Worm (Caenorhabditis elegans) whole organism, late embryonic: ENCODE data around the gene F49C5.9.

Experiments
- Y22D7AL.16 ChIP-seq: sonication (generic microtip); optimal IDR thresholded peaks from 2 replicates; lab custom pipeline; 2016; ENCODE audit warnings: missing genetic modification characterization, missing compliant biosample characterization
- fax-1 ChIP-seq: sonication (generic microtip); optimal IDR thresholded peaks from 2 replicates; lab custom pipeline; 2016; ENCODE audit warnings: missing genotype, missing genetic modification characterization, missing compliant biosample characterization
- nfya-1 ChIP-seq: sonication (generic microtip); optimal IDR thresholded peaks from 2 replicates; lab custom pipeline; 2017; ENCODE audit warnings: missing genetic modification characterization, mild to moderate bottlenecking, missing compliant biosample characterization, antibody characterized with exemption, moderate library complexity
- nhr-11 ChIP-seq: fragments of 150-350 bp; optimal IDR thresholded peaks from 2 replicates; lab custom pipeline; 2014; ENCODE audit warnings: missing biosample characterization, missing genetic modification characterization
- tbx-2 ChIP-seq: sonication (generic microtip); optimal IDR thresholded peaks from 2 replicates; lab custom pipeline; 2016; ENCODE audit warnings: missing genetic modification characterization, missing compliant biosample characterization
- unc-55 ChIP-seq: sonication (generic microtip); optimal IDR thresholded peaks from 2 replicates; lab custom pipeline; 2017; ENCODE audit warnings: missing biosample characterization, missing genetic modification reagents, missing genetic modification characterization

DNA sequence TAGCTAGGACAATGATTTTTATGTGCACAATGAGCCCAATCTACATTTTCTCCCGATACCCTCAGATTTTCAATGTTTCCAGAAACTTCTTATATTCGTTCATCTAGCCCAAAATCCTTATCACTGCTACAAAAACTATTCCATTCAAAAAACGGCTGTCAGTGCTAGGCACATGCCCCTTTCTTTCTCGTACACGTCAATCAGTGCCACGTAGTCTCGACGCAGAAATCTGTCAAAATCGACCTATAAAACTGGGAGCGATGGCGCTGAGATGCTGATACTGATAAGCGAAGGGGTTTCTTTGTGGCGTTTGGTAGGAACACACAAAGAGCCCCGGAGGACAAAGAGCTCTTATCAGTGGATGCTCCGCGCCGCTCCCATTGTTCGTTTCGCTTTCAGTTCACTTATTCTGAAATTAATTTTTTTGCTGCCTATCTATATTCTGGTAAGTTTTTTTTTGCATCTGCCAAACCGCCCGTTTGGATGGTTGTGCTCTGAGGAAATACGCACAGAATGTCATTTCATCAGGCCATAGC lies 25.6 kb downstream of the F49C5.9 start, which contains the start of gene srh-70:
- TF ChIP-seq unc-55 (GFP tag; lab: Kevin White, UChicago) (no peak), tbx-2 (tag; lab: Kevin White, UChicago) (no peak), nhr-11 (tag; lab: Kevin White, UChicago) (no peak), fax-1 (tag; lab: Kevin White, UChicago) (no peak), nfya-1 (no peak), Y22D7AL.16 (tag; lab: Kevin White, UChicago) (no peak)
